Fruit fly (Drosophila melanogaster): ENCODE measurements around the gene ATPsynCF6.

DNA sequence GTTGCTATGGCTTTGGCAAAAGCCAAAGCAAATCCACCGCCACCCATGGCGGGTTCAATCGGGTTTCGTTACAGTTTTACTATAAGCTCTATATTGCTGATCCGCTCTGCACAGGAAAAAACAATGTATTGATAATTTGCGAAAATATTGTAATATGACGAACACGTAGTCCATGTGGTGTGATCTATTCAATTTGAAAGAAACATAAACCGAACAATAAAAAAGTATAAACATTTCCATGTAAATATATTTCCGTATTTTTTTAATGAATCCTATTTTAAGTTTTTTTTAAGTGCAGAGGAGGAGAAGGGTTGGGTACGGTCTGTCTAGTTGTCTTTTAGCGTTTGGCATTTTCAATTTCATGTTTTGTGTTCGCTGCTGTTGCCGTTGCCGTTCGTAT lies 37.6 kb upstream of the ATPsynCF6 start:
- TF ChIP-seq CG14711 (tag; optimal IDR thresholded peaks at IDR 0.05), result no peak
- TF ChIP-seq CG33017 (tag; optimal IDR thresholded peaks at IDR 0.05), result no peak
- no peak for TF ChIP-seq CG12768 (GFP tag; optimal IDR thresholded peaks at IDR 0.05)

All from whole organism, adult.